Fruit fly (Drosophila melanogaster): ENCODE measurements around the gene CG11586.
A peak's percentile ranks its signal among the peaks of the same experiment; 100 is the strongest.

CG11586 gene

dm6 chr3L:4283428-4284089 is 21.3 kb upstream of the CG11586 start, which contains the start of the genes srw and CG1316 (continued):
- TF ChIP-seq CG2116 (GFP tag; optimal IDR thresholded peaks at IDR 0.05) (peak; percentile 53), ATbp (GFP tag; optimal IDR thresholded peaks at IDR 0.05) (no peak), CG7357 (GFP tag; IDR thresholded peaks at IDR 0.05) (no peak), schlank (tag; optimal IDR thresholded peaks at IDR 0.05) (no peak), pho (GFP tag; optimal IDR thresholded peaks at IDR 0.05) (no peak), CG18764 (GFP tag; optimal IDR thresholded peaks at IDR 0.05) (no peak), gro (GFP tag; optimal IDR thresholded peaks at IDR 0.05) (no peak), lmd (GFP tag; IDR thresholded peaks at IDR 0.05) (no peak), CG17328 (GFP tag; IDR thresholded peaks at IDR 0.05) (no peak), CG9932 (GFP tag; IDR thresholded peaks at IDR 0.05) (no peak), chm (GFP tag; IDR thresholded peaks at IDR 0.05) (no peak), Pdp1 (GFP tag; optimal IDR thresholded peaks at IDR 0.05) (no peak), lov (optimal IDR thresholded peaks at IDR 0.05) (no peak), lov (GFP tag; IDR thresholded peaks at IDR 0.05) (no peak), CG13894 (tag; optimal IDR thresholded peaks at IDR 0.05) (no peak), CG31365 (tag; optimal IDR thresholded peaks at IDR 0.05) (no peak), bbx (GFP tag; IDR thresholded peaks at IDR 0.05; ENCODE audit: partially characterized antibody) (peak; percentile 60), fu2 (GFP tag; optimal IDR thresholded peaks at IDR 0.05) (no peak), CG11398 (GFP tag; optimal IDR thresholded peaks at IDR 0.05) (no peak), Sry-β (GFP tag; optimal IDR thresholded peaks at IDR 0.05) (no peak), tio (GFP tag; optimal IDR thresholded peaks at IDR 0.05) (no peak), CG32767 (GFP tag; IDR thresholded peaks at IDR 0.05) (peak; percentile 99), ems (GFP tag; optimal IDR thresholded peaks at IDR 0.05) (no peak), Hr78 (GFP tag; optimal IDR thresholded peaks at IDR 0.05) (no peak), az2 (GFP tag; optimal IDR thresholded peaks at IDR 0.05) (no peak), Fer1 (GFP tag; optimal IDR thresholded peaks at IDR 0.05) (peak; percentile 17), HmgD (GFP tag; optimal IDR thresholded peaks at IDR 0.05) (no peak), Chrac-16 (GFP tag; optimal IDR thresholded peaks at IDR 0.05) (no peak), onecut (GFP tag; IDR thresholded peaks at IDR 0.05) (no peak), Antp (GFP tag; optimal IDR thresholded peaks at IDR 0.05) (no peak), CG5245 (GFP tag; optimal IDR thresholded peaks at IDR 0.05) (no peak), CkIIα-i1 (GFP tag; IDR thresholded peaks at IDR 0.05) (no peak), so (GFP tag; IDR thresholded peaks at IDR 0.05) (no peak), Gug (GFP tag; IDR thresholded peaks at IDR 0.05) (no peak), tx (GFP tag; optimal IDR thresholded peaks at IDR 0.05) (no peak), CG34376 (GFP tag; optimal IDR thresholded peaks at IDR 0.05) (peak; percentile 4), Hand (GFP tag; optimal IDR thresholded peaks at IDR 0.05) (no peak), corto (GFP tag; optimal IDR thresholded peaks at IDR 0.05) (no peak), Rfx (GFP tag; IDR thresholded peaks at IDR 0.05) (0 out of 2 replicates have a peak, but pooled peaks have one; percentile 38), D (optimal IDR thresholded peaks at IDR 0.05) (no peak), D (GFP tag; optimal IDR thresholded peaks at IDR 0.05) (no peak), CG14667 (GFP tag; IDR thresholded peaks at IDR 0.05) (no peak), bab2 (GFP tag; optimal IDR thresholded peaks at IDR 0.05) (no peak), CG11695 (GFP tag; IDR thresholded peaks at IDR 0.05) (no peak), kay (GFP tag; optimal IDR thresholded peaks at IDR 0.05) (no peak), chn (GFP tag; optimal IDR thresholded peaks at IDR 0.05) (no peak), CG9876 (GFP tag; optimal IDR thresholded peaks at IDR 0.05) (no peak), CG1647 (GFP tag; optimal IDR thresholded peaks at IDR 0.05) (no peak), CG10979 (tag; optimal IDR thresholded peaks at IDR 0.05) (no peak), CG1024 (GFP tag; IDR thresholded peaks at IDR 0.05) (no peak), Six4 (GFP tag; optimal IDR thresholded peaks at IDR 0.05) (no peak), CG17361 (GFP tag; IDR thresholded peaks at IDR 0.05) (no peak)

All from whole organism, embryonic.